Worm (Caenorhabditis elegans) whole organism, L4/young adult: ENCODE measurements around the gene Y53G8AR.5.

Experiments
- W03F9.2 ChIP-seq: fragments of 150-350 bp; optimal IDR thresholded peaks from 2 replicates; lab custom pipeline; 2014; ENCODE audit warnings: missing biosample characterization, missing genetic modification characterization
- him-1 ChIP-seq: sonication (generic microtip); optimal IDR thresholded peaks from 2 replicates; lab custom pipeline; 2016; ENCODE audit warnings: missing genotype, missing genetic modification reagents, missing genetic modification characterization, missing compliant biosample characterization

ce11 chrIII:3346665-3347064 lies 49.4 kb downstream of the Y53G8AR.5 start:
- TF ChIP-seq W03F9.2 (tag; lab: Kevin White, UChicago) (no peak), him-1 (tag; lab: Kevin White, UChicago) (no peak)
